Fruit fly (Drosophila melanogaster): ENCODE results near the gene CG33267.
A peak's percentile ranks its signal among the peaks of the same experiment; 100 is the strongest.

Gene CG33267

DNA sequence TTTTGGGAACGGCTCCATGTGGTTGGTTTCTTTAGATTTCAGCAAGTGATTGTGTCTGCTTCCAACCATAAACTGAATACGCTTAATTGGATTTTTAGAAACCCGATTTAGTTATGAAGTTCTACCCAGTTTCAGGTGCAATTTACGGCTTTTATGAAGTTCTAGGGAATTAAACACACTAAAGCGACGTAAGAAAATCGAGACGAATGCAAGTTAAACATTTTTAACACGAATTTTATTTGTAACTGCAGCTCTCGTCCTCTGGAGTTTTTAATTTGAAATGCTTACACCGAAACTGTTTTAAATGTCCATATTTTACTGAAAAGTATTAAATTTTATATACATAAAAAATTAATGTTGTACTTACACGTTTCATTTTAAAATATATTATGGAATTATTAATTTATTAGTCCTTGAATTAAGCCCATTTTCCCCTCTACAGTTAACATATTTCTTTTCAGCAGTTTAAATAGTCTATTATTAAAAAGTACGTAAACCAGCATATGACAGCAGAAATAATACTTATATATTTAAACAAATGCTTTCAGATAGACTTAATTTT, at the start of gene CG33267, which contains the start of gene CG46412:
Gene CG33267, plus strand, starts transcription at position 512 of the 562 bp plus-strand sequence.
Gene CG46412, minus strand, starts transcription at position 101 of the 562 bp plus-strand sequence.
- TF ChIP-seq Hr96 (GFP tag; optimal IDR thresholded peaks at IDR 0.05) (no peak), CG14711 (tag; optimal IDR thresholded peaks at IDR 0.05) (no peak), CG5204 (GFP tag; optimal IDR thresholded peaks at IDR 0.05) (no peak), cic (GFP tag; optimal IDR thresholded peaks at IDR 0.05) (no peak)

DNA sequence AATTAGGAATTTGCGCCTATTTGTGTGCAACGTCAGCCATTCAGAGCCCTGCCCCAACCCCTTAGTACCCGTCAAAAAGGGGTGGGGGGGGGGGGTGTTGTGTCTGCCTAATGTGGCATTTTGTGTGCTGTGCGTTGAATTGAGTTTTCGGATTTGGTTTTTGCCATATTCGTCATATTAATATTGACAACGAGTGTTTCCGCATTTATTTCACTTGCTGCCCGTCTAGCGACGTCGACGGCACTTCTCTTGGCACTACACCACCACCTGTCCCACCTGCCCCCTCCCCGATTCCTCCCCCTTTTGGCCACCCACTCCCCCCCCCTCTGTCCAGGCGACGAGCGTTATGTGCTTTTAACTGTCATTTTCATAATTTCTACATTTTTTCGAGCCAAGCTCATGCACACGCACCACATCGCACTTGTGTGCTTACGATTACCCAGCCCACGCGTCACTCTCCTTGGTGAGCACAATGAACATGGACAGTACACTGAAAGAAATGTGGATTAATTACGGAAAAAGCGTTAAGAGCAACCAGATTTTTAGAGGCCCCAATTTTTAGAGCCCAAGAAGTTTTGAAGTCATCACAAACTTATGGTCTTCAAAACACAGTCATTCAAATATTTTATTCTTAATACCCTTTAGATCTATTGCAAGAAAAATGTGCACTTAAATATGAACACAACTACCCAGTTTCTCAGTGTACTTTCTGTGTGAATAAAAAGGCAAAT, 48.8 kb upstream of the CG33267 start:
- no peak for TF ChIP-seq CG7045 (GFP tag; optimal IDR thresholded peaks at IDR 0.05)
- no peak for TF ChIP-seq CG33017 (tag; optimal IDR thresholded peaks at IDR 0.05)
- no peak for TF ChIP-seq Mnt (GFP tag; optimal IDR thresholded peaks at IDR 0.05)
- no peak for TF ChIP-seq CG14711 (tag; optimal IDR thresholded peaks at IDR 0.05)
- no peak for TF ChIP-seq CG1620 (GFP tag; optimal IDR thresholded peaks at IDR 0.05)
- no peak for TF ChIP-seq cic (GFP tag; optimal IDR thresholded peaks at IDR 0.05)
- no peak for TF ChIP-seq kay (GFP tag; ENCODE audit: borderline replicate concordance)
- no peak for TF ChIP-seq cnc (optimal IDR thresholded peaks at IDR 0.05)
- TF ChIP-seq Hr96 (GFP tag; optimal IDR thresholded peaks at IDR 0.05) = no peak
- no peak for TF ChIP-seq toe (GFP tag; optimal IDR thresholded peaks at IDR 0.05)
- TF ChIP-seq Clk (GFP tag; optimal IDR thresholded peaks at IDR 0.05) = no peak
- no peak for TF ChIP-seq CG5204 (GFP tag; optimal IDR thresholded peaks at IDR 0.05)
- no peak for TF ChIP-seq CG12768 (GFP tag; optimal IDR thresholded peaks at IDR 0.05)
- no peak for TF ChIP-seq CG11617 (GFP tag; optimal IDR thresholded peaks at IDR 0.05)
- no peak for TF ChIP-seq pad (GFP tag; optimal IDR thresholded peaks at IDR 0.05)

DNA sequence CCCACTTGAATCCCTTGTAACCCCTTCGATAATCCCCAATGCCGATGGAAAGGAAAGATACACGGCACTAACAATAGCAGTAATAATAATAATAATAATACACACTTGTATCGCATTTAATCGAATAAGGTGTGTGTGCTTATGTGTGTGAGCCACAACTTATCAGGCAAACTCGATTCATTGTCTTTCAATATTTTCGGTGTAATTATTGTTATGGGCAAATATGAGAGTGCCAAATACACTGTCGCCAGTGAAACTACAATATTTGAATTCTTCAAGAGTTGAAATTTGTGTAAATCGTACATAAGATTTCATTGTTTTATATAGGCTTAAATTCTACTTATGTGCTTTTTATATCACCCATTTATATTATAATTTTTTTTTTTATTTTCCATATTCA, 48.1 kb upstream of the CG33267 start:
- TF ChIP-seq CG33017 (tag; optimal IDR thresholded peaks at IDR 0.05) (no peak), bab1 (GFP tag; optimal IDR thresholded peaks at IDR 0.05) (no peak), CG1620 (GFP tag; optimal IDR thresholded peaks at IDR 0.05) (no peak), cic (GFP tag; optimal IDR thresholded peaks at IDR 0.05) (no peak), kay (GFP tag; ENCODE audit: borderline replicate concordance) (no peak), ovo (GFP tag; optimal IDR thresholded peaks at IDR 0.05) (no peak), tj (GFP tag; optimal IDR thresholded peaks at IDR 0.05) (no peak), pad (GFP tag; optimal IDR thresholded peaks at IDR 0.05) (no peak)

DNA sequence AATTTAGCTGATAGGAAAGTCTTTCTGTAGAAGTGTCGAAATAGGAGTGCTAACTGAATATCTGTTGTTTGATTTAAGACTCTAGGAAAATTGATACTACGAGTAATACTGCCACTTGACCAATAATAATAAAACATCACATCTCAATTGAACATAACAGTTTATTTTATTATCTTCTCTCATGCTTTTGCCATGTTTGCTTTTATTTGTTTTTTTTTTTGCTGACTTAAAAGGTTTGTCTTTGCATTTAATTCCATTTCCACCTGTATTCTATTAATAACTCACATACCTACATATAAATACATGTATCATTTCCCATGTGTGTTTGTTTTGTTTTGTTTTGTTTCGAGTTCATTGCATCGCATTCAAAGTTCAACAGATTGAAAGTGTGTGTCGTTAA, 41.7 kb upstream of the CG33267 start, which contains the start of the genes CG11714 and Fuca:
Gene CG11714, minus strand, starts transcription at position 101 of the 400 bp plus-strand sequence.
Gene Fuca, minus strand, starts transcription at position 101 of the 400 bp plus-strand sequence.
- no peak for TF ChIP-seq pad (GFP tag; optimal IDR thresholded peaks at IDR 0.05)
- TF ChIP-seq CG5204 (GFP tag; optimal IDR thresholded peaks at IDR 0.05) = no peak
- peak; percentile 82 for TF ChIP-seq kay (GFP tag; ENCODE audit: borderline replicate concordance)
- TF ChIP-seq Crg-1 (GFP tag; optimal IDR thresholded peaks at IDR 0.05) = no peak
- TF ChIP-seq tj (GFP tag; optimal IDR thresholded peaks at IDR 0.05) = peak; percentile 35
- TF ChIP-seq toe (GFP tag; optimal IDR thresholded peaks at IDR 0.05) = no peak

DNA sequence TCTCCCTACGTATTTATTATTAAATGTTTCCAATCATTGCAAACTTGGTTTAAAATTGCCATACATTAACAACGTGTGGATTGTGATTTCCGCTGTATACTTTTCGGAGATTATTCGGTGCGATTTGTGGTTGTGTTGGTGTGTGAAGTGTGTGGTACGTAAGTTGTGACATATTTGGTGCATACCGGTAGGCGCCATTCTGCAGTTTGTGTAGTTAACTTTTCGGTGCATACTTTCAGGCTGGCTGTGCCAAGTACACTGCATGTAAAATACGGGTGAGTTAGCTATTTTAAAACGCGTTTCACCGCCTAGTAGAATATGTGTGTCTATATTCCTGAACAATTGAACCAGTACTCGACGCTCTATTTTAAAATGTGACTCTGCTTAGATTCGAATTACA, 41.0 kb upstream of the CG33267 start:
- TF ChIP-seq Crg-1 (GFP tag; optimal IDR thresholded peaks at IDR 0.05) = peak; percentile 8
- TF ChIP-seq CG7101 (tag; optimal IDR thresholded peaks at IDR 0.05) = no peak
- TF ChIP-seq tj (GFP tag; optimal IDR thresholded peaks at IDR 0.05) = no peak
- no peak for TF ChIP-seq Clk (GFP tag; optimal IDR thresholded peaks at IDR 0.05)
- TF ChIP-seq cnc (optimal IDR thresholded peaks at IDR 0.05) = no peak
- no peak for TF ChIP-seq pad (GFP tag; optimal IDR thresholded peaks at IDR 0.05)
- no peak for TF ChIP-seq CG33017 (tag; optimal IDR thresholded peaks at IDR 0.05)
- TF ChIP-seq CG5204 (GFP tag; optimal IDR thresholded peaks at IDR 0.05) = no peak
- TF ChIP-seq ovo (GFP tag; optimal IDR thresholded peaks at IDR 0.05) = no peak
- TF ChIP-seq CG1620 (GFP tag; optimal IDR thresholded peaks at IDR 0.05) = no peak
- TF ChIP-seq bab1 (GFP tag; optimal IDR thresholded peaks at IDR 0.05) = peak; percentile 40
- no peak for TF ChIP-seq CG12768 (GFP tag; optimal IDR thresholded peaks at IDR 0.05)
- TF ChIP-seq toe (GFP tag; optimal IDR thresholded peaks at IDR 0.05) = no peak
- no peak for TF ChIP-seq CG7045 (GFP tag; optimal IDR thresholded peaks at IDR 0.05)

DNA sequence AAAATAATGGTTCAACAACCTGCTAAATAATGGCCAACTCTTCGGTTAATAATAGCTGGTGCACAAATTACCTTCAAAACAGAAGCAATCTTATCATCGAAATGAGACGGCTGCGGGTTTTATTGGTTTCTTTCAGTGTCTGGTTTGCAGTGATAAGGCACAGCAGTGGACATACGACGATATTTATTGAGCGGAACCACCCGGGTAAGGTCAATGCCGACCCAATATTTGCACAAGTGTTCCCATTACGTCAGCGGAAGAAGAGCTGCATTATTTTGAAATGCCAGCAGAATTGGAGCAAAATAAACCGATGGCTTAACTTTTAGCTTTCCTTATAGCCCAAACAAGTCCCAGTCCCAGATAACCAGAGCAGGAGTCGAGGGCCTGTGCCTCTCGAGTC, 38.5 kb upstream of the CG33267 start:
- TF ChIP-seq CG14711 (tag; optimal IDR thresholded peaks at IDR 0.05) (no peak), CG1620 (GFP tag; optimal IDR thresholded peaks at IDR 0.05) (no peak), tj (GFP tag; optimal IDR thresholded peaks at IDR 0.05) (peak; percentile 20), ovo (GFP tag; optimal IDR thresholded peaks at IDR 0.05) (peak; percentile 12), kay (GFP tag; ENCODE audit: borderline replicate concordance) (peak; percentile 61)

DNA sequence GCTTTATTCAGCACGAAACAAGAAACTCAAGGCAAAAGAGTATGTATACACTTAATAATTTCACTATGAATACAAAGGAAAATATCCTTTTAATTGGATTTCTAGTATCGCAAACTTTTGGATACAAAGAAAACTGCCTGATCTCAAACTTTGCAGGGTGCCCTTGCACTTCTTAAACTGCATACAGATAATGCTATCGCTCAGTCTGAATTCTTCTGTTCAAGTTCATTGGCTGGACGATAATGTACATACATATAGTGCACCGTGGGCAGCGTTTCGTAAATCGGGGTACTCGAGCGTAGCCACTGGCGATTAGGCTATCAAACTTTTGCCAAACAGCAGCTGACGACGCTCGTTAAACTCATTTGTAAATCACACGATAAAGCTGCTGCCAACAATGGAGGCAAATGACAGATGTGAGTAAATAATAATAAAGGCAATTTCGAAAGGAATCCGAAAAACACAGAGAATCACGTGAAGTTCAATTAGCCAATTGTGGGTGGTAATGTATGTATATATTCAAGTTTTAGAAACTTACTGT, 37.6 kb upstream of the CG33267 start:
- TF ChIP-seq toe (GFP tag; optimal IDR thresholded peaks at IDR 0.05) = no peak
- no peak for TF ChIP-seq CG14711 (tag; optimal IDR thresholded peaks at IDR 0.05)
- no peak for TF ChIP-seq Mnt (GFP tag; optimal IDR thresholded peaks at IDR 0.05)
- TF ChIP-seq ovo (GFP tag; optimal IDR thresholded peaks at IDR 0.05) = no peak
- TF ChIP-seq CG33017 (tag; optimal IDR thresholded peaks at IDR 0.05) = no peak
- TF ChIP-seq CG11617 (GFP tag; optimal IDR thresholded peaks at IDR 0.05) = no peak
- peak; percentile 32 for TF ChIP-seq CG12768 (GFP tag; optimal IDR thresholded peaks at IDR 0.05)
- TF ChIP-seq Hr96 (GFP tag; optimal IDR thresholded peaks at IDR 0.05) = no peak
- TF ChIP-seq CG7101 (tag; optimal IDR thresholded peaks at IDR 0.05) = no peak
- no peak for TF ChIP-seq CG5204 (GFP tag; optimal IDR thresholded peaks at IDR 0.05)
- TF ChIP-seq Crg-1 (GFP tag; optimal IDR thresholded peaks at IDR 0.05) = no peak
- no peak for TF ChIP-seq CG7045 (GFP tag; optimal IDR thresholded peaks at IDR 0.05)
- no peak for TF ChIP-seq pad (GFP tag; optimal IDR thresholded peaks at IDR 0.05)
- TF ChIP-seq cic (GFP tag; optimal IDR thresholded peaks at IDR 0.05) = peak; percentile 64
- no peak for TF ChIP-seq bab1 (GFP tag; optimal IDR thresholded peaks at IDR 0.05)
